Fruit fly (Drosophila melanogaster) whole organism, embryonic: Measurements from ENCODE around the gene mib2.

ENCODE experiments used
- Ada2b ChIP-seq: fragments of 200-800 bp; sonication (Bioruptor generic); IDR thresholded peaks from 2 replicates; pipeline ENCODE4 v1.3.6; 2022; ENCODE audit warnings: missing biosample characterization, missing genetic modification characterization
- Atf6 ChIP-seq: fragments of 200-800 bp; sonication (Bioruptor generic); IDR thresholded peaks from 2 replicates; pipeline ENCODE4 v1.3.6; 2022; ENCODE audit warnings: missing biosample characterization, missing genetic modification characterization
- C15 ChIP-seq: fragments of 200-800 bp; sonication (Bioruptor generic); IDR thresholded peaks from 3 replicates; pipeline ENCODE4 v1.3.6; 2022; ENCODE audit warnings: missing biosample characterization, missing genetic modification characterization
- CG11456 ChIP-seq: fragments of 200-800 bp; sonication (Bioruptor generic); IDR thresholded peaks from 3 replicates; pipeline ENCODE4 v1.3.6; 2022; ENCODE audit warnings: missing biosample characterization, missing genetic modification characterization
- CG11695 ChIP-seq: fragments of 200-800 bp; sonication (Bioruptor generic); IDR thresholded peaks from 3 replicates; pipeline ENCODE4 v1.3.6; 2022; ENCODE audit warnings: missing biosample characterization, missing genetic modification characterization
- CG12071 ChIP-seq: fragments of 200-800 bp; sonication (Bioruptor generic); optimal IDR thresholded peaks from 3 replicates; lab custom pipeline; 2018; ENCODE audit warnings: missing biosample characterization, mild to moderate bottlenecking, missing genetic modification characterization
- CG1233 ChIP-seq: fragments of 200-800 bp; sonication (Bioruptor generic); optimal IDR thresholded peaks from 4 replicates; lab custom pipeline; 2018; ENCODE audit warnings: missing biosample characterization, mild to moderate bottlenecking, missing genetic modification characterization
- CG14014 ChIP-seq: fragments of 200-800 bp; sonication (Bioruptor generic); IDR thresholded peaks from 2 replicates; pipeline ENCODE4 v1.3.6; 2022; ENCODE audit warnings: missing biosample characterization, missing genetic modification characterization
- CG15011 ChIP-seq: fragments of 200-800 bp; sonication (Bioruptor generic); optimal IDR thresholded peaks from 3 replicates; lab custom pipeline; 2018; ENCODE audit warnings: missing biosample characterization, mild to moderate bottlenecking, missing genetic modification characterization
- CG16815 ChIP-seq: fragments of 200-800 bp; sonication (Bioruptor generic); optimal IDR thresholded peaks from 3 replicates; lab custom pipeline; 2017; ENCODE audit warnings: missing biosample characterization, mild to moderate bottlenecking, missing genetic modification characterization
- CG16863 ChIP-seq: fragments of 200-800 bp; sonication (Bioruptor generic); optimal IDR thresholded peaks from 3 replicates; lab custom pipeline; 2016; ENCODE audit warnings: missing biosample characterization, missing genetic modification characterization
- CG18599 ChIP-seq: fragments of 200-800 bp; sonication (Bioruptor generic); optimal IDR thresholded peaks from 3 replicates; lab custom pipeline; 2017; ENCODE audit warnings: missing biosample characterization, missing genetic modification characterization, mild to moderate bottlenecking, moderate library complexity, missing genetic modification reagents
- CG2712 ChIP-seq: fragments of 200-800 bp; optimal IDR thresholded peaks from 3 replicates; lab custom pipeline; 2019; ENCODE audit warnings: missing biosample characterization, mild to moderate bottlenecking, missing genetic modification characterization, moderate library complexity
- CG2889 ChIP-seq: fragments of 200-800 bp; sonication (Bioruptor generic); IDR thresholded peaks from 3 replicates; pipeline ENCODE4 v1.3.6; 2022; ENCODE audit warnings: missing biosample characterization, missing genetic modification characterization
- CG3995 ChIP-seq: fragments of 200-800 bp; sonication (Bioruptor generic); optimal IDR thresholded peaks from 3 replicates; lab custom pipeline; 2016; ENCODE audit warnings: missing biosample characterization, missing genetic modification characterization
- CG5245 ChIP-seq: fragments of 200-800 bp; sonication (Bioruptor generic); optimal IDR thresholded peaks from 3 replicates; lab custom pipeline; 2016; ENCODE audit warnings: missing biosample characterization, missing genetic modification characterization
- CG6689 ChIP-seq: fragments of 200-800 bp; sonication (Bioruptor generic); IDR thresholded peaks from 2 replicates; pipeline ENCODE4 v1.3.6; 2022; ENCODE audit warnings: missing biosample characterization, missing genetic modification characterization
- CG8478 ChIP-seq: fragments of >200 bp; optimal IDR thresholded peaks from 2 replicates; lab custom pipeline; 2018
- CG8765 ChIP-seq: fragments of 200-800 bp; sonication (Bioruptor generic); IDR thresholded peaks from 2 replicates; pipeline ENCODE4 v1.3.6; 2022; ENCODE audit warnings: missing biosample characterization, missing genetic modification characterization
- CG9437 ChIP-seq: fragments of 200-800 bp; sonication (Bioruptor generic); optimal IDR thresholded peaks from 2 replicates; lab custom pipeline; 2018; ENCODE audit warnings: missing biosample characterization, mild to moderate bottlenecking, missing genetic modification characterization
- CG9932 ChIP-seq: fragments of 200-800 bp; sonication (Bioruptor generic); IDR thresholded peaks from 2 replicates; pipeline ENCODE4 v1.3.6; 2022; ENCODE audit warnings: missing biosample characterization, missing genetic modification characterization
- Deaf1 ChIP-seq: fragments of 200-800 bp; optimal IDR thresholded peaks from 3 replicates; lab custom pipeline; 2019; ENCODE audit warnings: missing biosample characterization, mild to moderate bottlenecking, missing genetic modification characterization, moderate library complexity
- Dll ChIP-seq: fragments of 200-800 bp; sonication (Bioruptor generic); IDR thresholded peaks from 4 replicates; pipeline ENCODE4 v1.3.6; 2022; ENCODE audit warnings: missing biosample characterization, missing genetic modification characterization; ENCODE audit not compliant: partially characterized antibody
- E2f2 ChIP-seq: fragments of 200-800 bp; sonication (Bioruptor generic); IDR thresholded peaks from 2 replicates; pipeline ENCODE4 v1.3.6; 2022; ENCODE audit warnings: missing biosample characterization, missing genetic modification characterization
- Hand ChIP-seq: fragments of 200-800 bp; sonication (Bioruptor generic); optimal IDR thresholded peaks from 2 replicates; lab custom pipeline; 2017; ENCODE audit warnings: mild to moderate bottlenecking, missing biosample characterization, missing genetic modification reagents, missing genetic modification characterization
- Kr ChIP-seq: fragments of 200-800 bp; sonication (Bioruptor generic); optimal IDR thresholded peaks from 2 replicates; lab custom pipeline; 2017; ENCODE audit warnings: missing biosample characterization, mild to moderate bottlenecking, missing genetic modification characterization
- Mad ChIP-seq: fragments of 200-800 bp; sonication (Bioruptor generic); optimal IDR thresholded peaks from 2 replicates; lab custom pipeline; 2016; ENCODE audit warnings: missing biosample characterization, missing genetic modification characterization
- Neu2 ChIP-seq: fragments of 200-800 bp; sonication (Bioruptor generic); optimal IDR thresholded peaks from 3 replicates; lab custom pipeline; 2016; ENCODE audit warnings: missing biosample characterization, missing genetic modification characterization, borderline replicate concordance
- Ptx1 ChIP-seq: fragments of 200-800 bp; sonication (Bioruptor generic); IDR thresholded peaks from 2 replicates; pipeline ENCODE4 v1.3.6; 2022; ENCODE audit warnings: missing biosample characterization, missing genetic modification characterization
- Sox100B ChIP-seq: fragments of 200-800 bp; sonication (Bioruptor generic); optimal IDR thresholded peaks from 3 replicates; lab custom pipeline; 2018; ENCODE audit warnings: missing biosample characterization, mild to moderate bottlenecking, missing genetic modification characterization
- Spps ChIP-seq: fragments of 200-800 bp; sonication (Bioruptor generic); optimal IDR thresholded peaks from 2 replicates; lab custom pipeline; 2018; ENCODE audit warnings: missing biosample characterization, mild to moderate bottlenecking, missing genetic modification characterization
- Ssrp ChIP-seq: fragments of 200-800 bp; sonication (Bioruptor generic); optimal IDR thresholded peaks from 2 replicates; lab custom pipeline; 2018; ENCODE audit warnings: missing biosample characterization, mild to moderate bottlenecking, missing genetic modification characterization, moderate library complexity
- Stat92E ChIP-seq, 3 experiments: fragments of >200 bp in 2 of 3; fragments of 200-800 bp in 1 of 3; sonication (Bioruptor generic) in 1 of 3; optimal IDR thresholded peaks; 2 replicates each; lab custom pipeline; 2017 to 2019; ENCODE audit warnings: missing biosample characterization in 3 of 3, missing genetic modification characterization in 3 of 3, mild to moderate bottlenecking in 1 of 3, moderate library complexity in 1 of 3
- TFAM ChIP-seq: fragments of 200-800 bp; sonication (Bioruptor generic); optimal IDR thresholded peaks from 2 replicates; lab custom pipeline; 2017; ENCODE audit warnings: missing biosample characterization, missing genetic modification characterization, inconsistent platforms
- ap ChIP-seq: fragments of 200-800 bp; sonication (Bioruptor generic); IDR thresholded peaks from 2 replicates; pipeline ENCODE4 v1.3.6; 2022; ENCODE audit warnings: missing biosample characterization, missing genetic modification characterization
- bigmax ChIP-seq: fragments of 200-800 bp; sonication (Bioruptor generic); optimal IDR thresholded peaks from 2 replicates; lab custom pipeline; 2018; ENCODE audit warnings: missing biosample characterization, mild to moderate bottlenecking, missing genetic modification characterization
- br ChIP-seq: fragments of >200 bp; optimal IDR thresholded peaks from 2 replicates; lab custom pipeline; 2017
- btn ChIP-seq: fragments of 200-800 bp; sonication (Bioruptor generic); optimal IDR thresholded peaks from 2 replicates; lab custom pipeline; 2016; ENCODE audit warnings: missing biosample characterization, missing genetic modification characterization
- cad ChIP-seq: fragments of >200 bp; optimal IDR thresholded peaks from 2 replicates; lab custom pipeline; 2017; ENCODE audit warnings: missing biosample characterization, missing genetic modification characterization
- crol ChIP-seq: fragments of 200-800 bp; sonication (Bioruptor generic); IDR thresholded peaks from 2 replicates; pipeline ENCODE4 v1.3.6; 2022; ENCODE audit warnings: missing biosample characterization, missing genetic modification characterization
- da ChIP-seq: fragments of 200-800 bp; sonication (Bioruptor generic); optimal IDR thresholded peaks from 2 replicates; lab custom pipeline; 2016; ENCODE audit warnings: missing biosample characterization, missing genetic modification characterization
- fd102C ChIP-seq: fragments of 200-800 bp; sonication (Bioruptor generic); optimal IDR thresholded peaks from 2 replicates; lab custom pipeline; 2018; ENCODE audit warnings: missing biosample characterization, mild to moderate bottlenecking, missing genetic modification characterization, moderate library complexity
- gcm2 ChIP-seq: fragments of 200-800 bp; sonication (Bioruptor generic); optimal IDR thresholded peaks from 2 replicates; lab custom pipeline; 2016; ENCODE audit warnings: missing biosample characterization, missing genetic modification characterization
- gem ChIP-seq: fragments of 200-800 bp; sonication (Bioruptor generic); optimal IDR thresholded peaks from 2 replicates; lab custom pipeline; 2019; ENCODE audit warnings: missing biosample characterization, mild to moderate bottlenecking, missing genetic modification characterization, moderate library complexity
- nerfin-1 ChIP-seq: fragments of 200-800 bp; sonication (Bioruptor generic); optimal IDR thresholded peaks from 3 replicates; lab custom pipeline; 2019; ENCODE audit warnings: missing biosample characterization, mild to moderate bottlenecking, missing genetic modification characterization, moderate library complexity
- oc ChIP-seq: fragments of 200-800 bp; sonication (Bioruptor generic); optimal IDR thresholded peaks from 2 replicates; lab custom pipeline; 2018; ENCODE audit warnings: missing biosample characterization, mild to moderate bottlenecking, missing genetic modification characterization, moderate library complexity
- pros ChIP-seq: fragments of 200-800 bp; sonication (Bioruptor generic); optimal IDR thresholded peaks from 3 replicates; lab custom pipeline; 2019; ENCODE audit warnings: missing biosample characterization, mild to moderate bottlenecking, missing genetic modification characterization, moderate library complexity
- repo ChIP-seq: fragments of 200-800 bp; sonication (Bioruptor generic); optimal IDR thresholded peaks from 2 replicates; lab custom pipeline; 2016; ENCODE audit warnings: missing biosample characterization, missing genetic modification characterization
- stwl ChIP-seq: fragments of 200-800 bp; sonication (Bioruptor generic); optimal IDR thresholded peaks from 3 replicates; lab custom pipeline; 2018; ENCODE audit warnings: missing biosample characterization, mild to moderate bottlenecking, missing genetic modification characterization, moderate library complexity
- tll ChIP-seq, 2 experiments: fragments of 200-800 bp in 1 of 2; fragments of >200 bp in 1 of 2; sonication (Bioruptor generic) in 1 of 2; optimal IDR thresholded peaks; 2 replicates each; lab custom pipeline; 2017 to 2019; ENCODE audit warnings: missing biosample characterization in 2 of 2, missing genetic modification characterization in 2 of 2, mild to moderate bottlenecking in 1 of 2, moderate library complexity in 1 of 2
- ttk ChIP-seq: fragments of 200-800 bp; sonication (Bioruptor generic); IDR thresholded peaks from 2 replicates; pipeline ENCODE4 v2.1.2; 2022; ENCODE audit warnings: missing biosample characterization, missing genetic modification characterization
- wdn ChIP-seq: fragments of 200-800 bp; sonication (Bioruptor generic); IDR thresholded peaks from 2 replicates; pipeline ENCODE4 v1.3.6; 2022; ENCODE audit warnings: missing biosample characterization, missing genetic modification characterization

Gene mib2

dm6 chr2L:19069548-19070145 is 35.4 kb downstream of the mib2 start, which contains the start of gene CG10702 (continued):
- no peak for TF ChIP-seq repo
- TF ChIP-seq crol: no peak
- TF ChIP-seq gcm2 (GFP tag; lab: Kevin White, UChicago): no peak
- TF ChIP-seq wdn: no peak
- TF ChIP-seq Dll (GFP tag; lab: Robert Waterston, UW): no peak
- TF ChIP-seq CG8765 (GFP tag; lab: Robert Waterston, UW): no peak
- no peak for TF ChIP-seq da
- TF ChIP-seq CG11695 (GFP tag; lab: Robert Waterston, UW): no peak
- no peak for TF ChIP-seq bigmax
- no peak for TF ChIP-seq ttk (GFP tag; lab: Robert Waterston, UW)
- TF ChIP-seq CG14014: no peak
- TF ChIP-seq Ptx1 (GFP tag; lab: Robert Waterston, UW): peak; percentile 26; the same call in 1 of the 2 replicates
- no peak for TF ChIP-seq Sox100B (GFP tag; lab: Kevin White, UChicago)
- no peak for TF ChIP-seq CG15011 (GFP tag; lab: Kevin White, UChicago)
- peak; percentile 28; the same call in 1 of the 2 replicates for TF ChIP-seq Ada2b (GFP tag; lab: Robert Waterston, UW)
- TF ChIP-seq Deaf1: peak; percentile 21
- no peak for TF ChIP-seq CG16863 (GFP tag; lab: Kevin White, UChicago)
- TF ChIP-seq Kr (GFP tag; lab: Kevin White, UChicago): no peak
- no peak for TF ChIP-seq CG3995 (GFP tag; lab: Kevin White, UChicago)
- no peak for TF ChIP-seq Atf6 (GFP tag; lab: Robert Waterston, UW)
- no peak for TF ChIP-seq CG2889 (GFP tag; lab: Robert Waterston, UW)
- no peak for TF ChIP-seq CG1233
- peak; percentile 27; the same call in 1 of the 2 replicates for TF ChIP-seq CG6689 (GFP tag; lab: Robert Waterston, UW)
- 0 out of 2 replicates have a peak, but pooled peaks have one; percentile 13 for TF ChIP-seq CG9932 (GFP tag; lab: Robert Waterston, UW)
- no peak for TF ChIP-seq nerfin-1 (tag; lab: Kevin White, UChicago)
- no peak for TF ChIP-seq CG5245 (GFP tag; lab: Kevin White, UChicago)
- TF ChIP-seq oc (tag; lab: Kevin White, UChicago): no peak
- TF ChIP-seq CG18599 (GFP tag; lab: Kevin White, UChicago): no peak
- no peak for TF ChIP-seq CG8478 (lab: Kevin White, UChicago)
- no peak for TF ChIP-seq btn
- no peak for TF ChIP-seq CG12071 (GFP tag; lab: Kevin White, UChicago)
- no peak for TF ChIP-seq E2f2 (GFP tag; lab: Robert Waterston, UW)
- no peak for TF ChIP-seq pros (GFP tag; lab: Kevin White, UChicago)
- 0 out of 3 replicates have a peak, but pooled peaks have one; percentile 5 for TF ChIP-seq CG11456 (GFP tag; lab: Robert Waterston, UW)
- no peak for TF ChIP-seq ap (GFP tag; lab: Robert Waterston, UW)
- TF ChIP-seq CG9437 (GFP tag; lab: Kevin White, UChicago): no peak
- TF ChIP-seq fd102C (GFP tag; lab: Kevin White, UChicago): no peak
- TF ChIP-seq tll (GFP tag; optimal IDR thresholded peaks at IDR 0.05; lab: Kevin White, UChicago): no peak
- TF ChIP-seq C15: no peak
- no peak for TF ChIP-seq Stat92E (GFP tag; optimal IDR thresholded peaks at IDR 0.05; lab: Kevin White, UChicago)
- peak; percentile 28 for TF ChIP-seq Ssrp (tag; lab: Kevin White, UChicago)
- TF ChIP-seq stwl (tag; lab: Kevin White, UChicago): no peak
- no peak for TF ChIP-seq TFAM (GFP tag; lab: Kevin White, UChicago)
- no peak for TF ChIP-seq gem (tag; lab: Kevin White, UChicago)
- no peak for TF ChIP-seq CG2712 (tag; lab: Kevin White, UChicago)
- TF ChIP-seq Spps (tag; lab: Kevin White, UChicago): no peak
- no peak for TF ChIP-seq cad (GFP tag; lab: Kevin White, UChicago)
- no peak for TF ChIP-seq Mad (GFP tag; lab: Kevin White, UChicago)
- TF ChIP-seq Neu2: no peak
- TF ChIP-seq CG16815: no peak
- no peak for TF ChIP-seq br (lab: Kevin White, UChicago)
- no peak for TF ChIP-seq Hand (GFP tag; lab: Kevin White, UChicago)
